Fruit fly (Drosophila melanogaster): ENCODE measurements around the gene FucT6.
A peak's percentile ranks its signal among the peaks of the same experiment; 100 is the strongest.

Gene FucT6

dm6 chrX:11659080-11659479 is 50.7 kb downstream of the FucT6 start (continued):
- TF ChIP-seq CG15479 (GFP tag; optimal IDR thresholded peaks at IDR 0.05), result no peak
- peak; percentile 45 for TF ChIP-seq gcm (GFP tag; optimal IDR thresholded peaks at IDR 0.05)
- no peak for TF ChIP-seq H15 (GFP tag; IDR thresholded peaks at IDR 0.05)
- no peak for TF ChIP-seq usp (GFP tag; optimal IDR thresholded peaks at IDR 0.05)
- peak; percentile 36; the same call in 1 of the 3 replicates for TF ChIP-seq B-H1 (GFP tag; IDR thresholded peaks at IDR 0.05)
- no peak for TF ChIP-seq Doc3 (GFP tag; IDR thresholded peaks at IDR 0.05; ENCODE audit: partially characterized antibody)
- peak; percentile 27; the same call in 1 of the 2 replicates for TF ChIP-seq Rfx (GFP tag; IDR thresholded peaks at IDR 0.05)
- TF ChIP-seq luna (GFP tag; optimal IDR thresholded peaks at IDR 0.05), result no peak
- peak; percentile 58 for TF ChIP-seq D19A (tag; optimal IDR thresholded peaks at IDR 0.05)
- no peak for TF ChIP-seq exex (tag; optimal IDR thresholded peaks at IDR 0.05)
- peak; percentile 31 for TF ChIP-seq CG9727 (GFP tag; optimal IDR thresholded peaks at IDR 0.05)
- TF ChIP-seq CG11695 (GFP tag; IDR thresholded peaks at IDR 0.05), result 0 out of 3 replicates have a peak, but pooled peaks have one; percentile 47
- no peak for TF ChIP-seq Hmx (GFP tag; optimal IDR thresholded peaks at IDR 0.05)
- no peak for TF ChIP-seq CG12155 (GFP tag; optimal IDR thresholded peaks at IDR 0.05)
- TF ChIP-seq zfh1 (GFP tag; IDR thresholded peaks at IDR 0.05), result 0 out of 3 replicates have a peak, but pooled peaks have one; percentile 15
- TF ChIP-seq twi (tag; optimal IDR thresholded peaks at IDR 0.05), result peak; percentile 16
- TF ChIP-seq CG15073 (GFP tag; optimal IDR thresholded peaks at IDR 0.05), result no peak
- no peak for TF ChIP-seq sd (tag; optimal IDR thresholded peaks at IDR 0.05)
- TF ChIP-seq az2 (GFP tag; optimal IDR thresholded peaks at IDR 0.05), result peak; percentile 44
- no peak for TF ChIP-seq bigmax (GFP tag; optimal IDR thresholded peaks at IDR 0.05)
- TF ChIP-seq abd-A (tag; optimal IDR thresholded peaks at IDR 0.05), result no peak
- no peak for TF ChIP-seq CG8944 (GFP tag; optimal IDR thresholded peaks at IDR 0.05)
- TF ChIP-seq cwo (GFP tag; optimal IDR thresholded peaks at IDR 0.05), result peak; percentile 3
- no peak for TF ChIP-seq ase (GFP tag; IDR thresholded peaks at IDR 0.05)
- peak; percentile 75 for TF ChIP-seq Sox102F (GFP tag; optimal IDR thresholded peaks at IDR 0.05)
- TF ChIP-seq CG16813 (GFP tag; IDR thresholded peaks at IDR 0.05; ENCODE audit: partially characterized antibody), result no peak
- no peak for TF ChIP-seq sima (GFP tag; optimal IDR thresholded peaks at IDR 0.05)
- no peak for TF ChIP-seq CG18011 (GFP tag; optimal IDR thresholded peaks at IDR 0.05)
- no peak for TF ChIP-seq emc (GFP tag; optimal IDR thresholded peaks at IDR 0.05)
- no peak for TF ChIP-seq CG17912 (GFP tag; optimal IDR thresholded peaks at IDR 0.05)
- TF ChIP-seq CG3726 (GFP tag; IDR thresholded peaks at IDR 0.05), result 0 out of 3 replicates have a peak, but pooled peaks have one; percentile 21
- no peak for TF ChIP-seq kay (GFP tag; optimal IDR thresholded peaks at IDR 0.05)
- no peak for TF ChIP-seq chn (GFP tag; optimal IDR thresholded peaks at IDR 0.05)
- peak; percentile 73 for TF ChIP-seq CoRest (tag; optimal IDR thresholded peaks at IDR 0.05)
- TF ChIP-seq tup (GFP tag; optimal IDR thresholded peaks at IDR 0.05), result no peak
- no peak for TF ChIP-seq slbo (GFP tag; IDR thresholded peaks at IDR 0.05)
- TF ChIP-seq ERR (GFP tag; optimal IDR thresholded peaks at IDR 0.05), result no peak
- no peak for TF ChIP-seq gcm2 (GFP tag; optimal IDR thresholded peaks at IDR 0.05)
- no peak for TF ChIP-seq tio (GFP tag; optimal IDR thresholded peaks at IDR 0.05)
- no peak for TF ChIP-seq her (GFP tag; optimal IDR thresholded peaks at IDR 0.05)
- no peak for TF ChIP-seq Sin3A (optimal IDR thresholded peaks at IDR 0.05)
- TF ChIP-seq CG2120 (GFP tag; optimal IDR thresholded peaks at IDR 0.05), result no peak
- no peak for TF ChIP-seq corto (GFP tag; optimal IDR thresholded peaks at IDR 0.05)
- TF ChIP-seq Trl (optimal IDR thresholded peaks at IDR 0.05), result no peak
- no peak for TF ChIP-seq Trl (GFP tag; optimal IDR thresholded peaks at IDR 0.05)
- TF ChIP-seq pan (optimal IDR thresholded peaks at IDR 0.05), result no peak
- peak in 1 of 2 experiments; percentile 62 for TF ChIP-seq pan (GFP tag; optimal IDR thresholded peaks at IDR 0.05 in 1 of 2, IDR thresholded peaks at IDR 0.05 in 1 of 2)
- 0 out of 2 replicates have a peak, but pooled peaks have one; percentile 17 for TF ChIP-seq Awh (GFP tag; IDR thresholded peaks at IDR 0.05)
- peak; percentile 19 for TF ChIP-seq kni (GFP tag; optimal IDR thresholded peaks at IDR 0.05)
- peak in 1 of 2 experiments; percentile 22 for TF ChIP-seq dpn (GFP tag; optimal IDR thresholded peaks at IDR 0.05)
- TF ChIP-seq CG9797 (GFP tag; optimal IDR thresholded peaks at IDR 0.05), result no peak
- no peak for TF ChIP-seq C15 (GFP tag; IDR thresholded peaks at IDR 0.05)

Data from whole organism, embryonic.